ENCODE assay signal across 5 worm cellular contexts in genomic region chrX:6371192-6372116, ce11.
TF ChIP-seq lines count a peak whose summit lies in the region.

No protein-coding gene starts in this region.

TF ChIP-seq in whole organism, L1 larva, 84 proteins besides CTCF, POLR2A, EP300 and RAD21 (continues in another document):
- TF ChIP-seq unc-86 (tag; optimal IDR thresholded peaks at IDR 0.05; lab: Kevin White, UChicago) = peak; percentile 20
- peak; percentile 74 for TF ChIP-seq xbp-1 (tag; optimal IDR thresholded peaks at IDR 0.05; lab: Kevin White, UChicago)
- peak; percentile 41 for TF ChIP-seq unc-130 (tag; optimal IDR thresholded peaks at IDR 0.05; lab: Kevin White, UChicago)
- peak in 1 of 3 experiments; percentile 1 for TF ChIP-seq dpl-1 (GFP tag; optimal IDR thresholded peaks at IDR 0.05; lab: Kevin White, UChicago)
- no peak for TF ChIP-seq aly-2 (tag; optimal IDR thresholded peaks at IDR 0.05; lab: Kevin White, UChicago)
- TF ChIP-seq sup-37 (GFP tag; optimal IDR thresholded peaks at IDR 0.05; lab: Kevin White, UChicago) = no peak
- TF ChIP-seq snu-23 (GFP tag; optimal IDR thresholded peaks at IDR 0.05; lab: Kevin White, UChicago) = peak; percentile 75
- peak; percentile 73 for TF ChIP-seq nhr-71 (tag; optimal IDR thresholded peaks at IDR 0.05; lab: Kevin White, UChicago)
- TF ChIP-seq nhr-47 (tag; optimal IDR thresholded peaks at IDR 0.05; lab: Kevin White, UChicago) = peak; percentile 77
- peak; percentile 28 for TF ChIP-seq fkh-10 (GFP tag; optimal IDR thresholded peaks at IDR 0.05; lab: Kevin White, UChicago)
- TF ChIP-seq lin-14 (GFP tag; optimal IDR thresholded peaks at IDR 0.05; lab: Kevin White, UChicago) = peak; percentile 63
- peak; percentile 41 for TF ChIP-seq nhr-77 (tag; optimal IDR thresholded peaks at IDR 0.05; lab: Kevin White, UChicago)
- TF ChIP-seq nhr-90 (tag; optimal IDR thresholded peaks at IDR 0.05; lab: Kevin White, UChicago; ENCODE audit: poor library complexity) = peak; percentile 59
- TF ChIP-seq lin-35 (GFP tag; optimal IDR thresholded peaks at IDR 0.05; lab: Kevin White, UChicago) = peak in 1 of 2 experiments; percentile 67
- TF ChIP-seq skn-1 (tag; optimal IDR thresholded peaks at IDR 0.05; lab: Kevin White, UChicago) = peak; percentile 35
- TF ChIP-seq egl-27 (tag; optimal IDR thresholded peaks at IDR 0.05; lab: Kevin White, UChicago) = no peak
- TF ChIP-seq alr-1 (tag; optimal IDR thresholded peaks at IDR 0.05; lab: Kevin White, UChicago; ENCODE audit: borderline replicate concordance) = no peak
- no peak for TF ChIP-seq ets-5 (GFP tag; IDR thresholded peaks at IDR 0.05; lab: Robert Waterston, UW)

TF ChIP-seq in whole organism, L3 larva, 47 proteins besides CTCF, POLR2A, EP300 and RAD21 (continues in another document):
- TF ChIP-seq jun-1 (tag; optimal IDR thresholded peaks at IDR 0.05; lab: Kevin White, UChicago) (peak; percentile 57), lin-15B (tag; optimal IDR thresholded peaks at IDR 0.05; lab: Kevin White, UChicago) (no peak), snpc-4 (tag; optimal IDR thresholded peaks at IDR 0.05; lab: Kevin White, UChicago) (no peak), egl-27 (tag; optimal IDR thresholded peaks at IDR 0.05; lab: Kevin White, UChicago) (no peak), R02D3.7 (tag; optimal IDR thresholded peaks at IDR 0.05; lab: Kevin White, UChicago) (no peak), tbx-2 (tag; optimal IDR thresholded peaks at IDR 0.05; lab: Kevin White, UChicago) (peak; percentile 54), egl-5 (tag; optimal IDR thresholded peaks at IDR 0.05; lab: Kevin White, UChicago) (peak; percentile 54), nhr-11 (tag; optimal IDR thresholded peaks at IDR 0.05; lab: Kevin White, UChicago) (no peak), nhr-28 (tag; optimal IDR thresholded peaks at IDR 0.05; lab: Kevin White, UChicago) (peak; percentile 10), hmg-11 (tag; optimal IDR thresholded peaks at IDR 0.05; lab: Kevin White, UChicago) (peak; percentile 93), unc-62 (GFP tag; optimal IDR thresholded peaks at IDR 0.05; lab: Kevin White, UChicago) (no peak), lin-39 (tag; optimal IDR thresholded peaks at IDR 0.05; lab: Kevin White, UChicago) (peak; percentile 68), fkh-10 (GFP tag; optimal IDR thresholded peaks at IDR 0.05; lab: Kevin White, UChicago) (no peak), ceh-9 (tag; optimal IDR thresholded peaks at IDR 0.05; lab: Kevin White, UChicago) (no peak), nfya-1 (tag; optimal IDR thresholded peaks at IDR 0.05; lab: Kevin White, UChicago; ENCODE audit: insufficient read depth) (peak; percentile 57), ztf-4 (tag; optimal IDR thresholded peaks at IDR 0.05; lab: Kevin White, UChicago) (no peak), ama-1 (optimal IDR thresholded peaks at IDR 0.05; lab: Kevin White, UChicago) (no peak), eor-1 (tag; optimal IDR thresholded peaks at IDR 0.05; lab: Kevin White, UChicago) (no peak), unc-39 (tag; optimal IDR thresholded peaks at IDR 0.05; lab: Kevin White, UChicago) (no peak), elt-1 (tag; optimal IDR thresholded peaks at IDR 0.05; lab: Kevin White, UChicago) (no peak)

TF ChIP-seq in whole organism, early embryonic, 17 proteins besides CTCF, POLR2A, EP300 and RAD21:
- TF ChIP-seq sea-1 (GFP tag; conservative IDR thresholded peaks at IDR 0.05; lab: Robert Waterston, UW) (peak; percentile 79), tbx-37 (GFP tag; conservative IDR thresholded peaks at IDR 0.05; lab: Robert Waterston, UW) (peak; percentile 90), hnd-1 (tag; optimal IDR thresholded peaks at IDR 0.05; lab: Kevin White, UChicago) (peak; percentile 66), ceh-36 (tag; optimal IDR thresholded peaks at IDR 0.05; lab: Kevin White, UChicago) (peak; percentile 81), tbx-11 (GFP tag; IDR thresholded peaks at IDR 0.05; lab: Robert Waterston, UW) (peak; percentile 88), scrt-1 (GFP tag; IDR thresholded peaks at IDR 0.05; lab: Robert Waterston, UW) (peak; percentile 88), hmg-4 (GFP tag; optimal IDR thresholded peaks at IDR 0.05; lab: Kevin White, UChicago) (peak; percentile 85), hmbx-1 (tag; optimal IDR thresholded peaks at IDR 0.05; lab: Kevin White, UChicago) (peak; percentile 64), tra-4 (tag; optimal IDR thresholded peaks at IDR 0.05; lab: Kevin White, UChicago) (peak; percentile 28), flt-1 (GFP tag; IDR thresholded peaks at IDR 0.05; lab: Robert Waterston, UW) (peak; percentile 82), ama-1 (optimal IDR thresholded peaks at IDR 0.05; lab: Kevin White, UChicago) (no peak), B0310.2 (tag; optimal IDR thresholded peaks at IDR 0.05; lab: Kevin White, UChicago) (peak; percentile 58), pes-1 (GFP tag; IDR thresholded peaks at IDR 0.05; lab: Robert Waterston, UW) (peak; percentile 92), aly-1 (tag; optimal IDR thresholded peaks at IDR 0.05; lab: Kevin White, UChicago) (peak; percentile 33), ceh-13 (GFP tag; optimal IDR thresholded peaks at IDR 0.05; lab: Kevin White, UChicago) (peak; percentile 73), F13C5.2 (tag; optimal IDR thresholded peaks at IDR 0.05; lab: Kevin White, UChicago) (peak; percentile 62), ets-7 (tag; optimal IDR thresholded peaks at IDR 0.05; lab: Kevin White, UChicago) (no peak)

TF ChIP-seq in whole organism, midembryonic, 9 proteins besides CTCF, POLR2A, EP300 and RAD21:
- peak; percentile 78 for TF ChIP-seq ref-1 (GFP tag; conservative IDR thresholded peaks at IDR 0.05; lab: Robert Waterston, UW)
- peak; percentile 57 for TF ChIP-seq cog-1 (tag; optimal IDR thresholded peaks at IDR 0.05; lab: Kevin White, UChicago)
- TF ChIP-seq ztf-23 (GFP tag; IDR thresholded peaks at IDR 0.05; lab: Robert Waterston, UW) = peak; percentile 87
- peak; percentile 38 for TF ChIP-seq med-1 (GFP tag; optimal IDR thresholded peaks at IDR 0.05; lab: Kevin White, UChicago; ENCODE audit: insufficient read depth)
- peak; percentile 94 for TF ChIP-seq flt-1 (GFP tag; IDR thresholded peaks at IDR 0.05; lab: Robert Waterston, UW)
- peak; percentile 86 for TF ChIP-seq klf-2 (GFP tag; conservative IDR thresholded peaks at IDR 0.05; lab: Robert Waterston, UW)
- TF ChIP-seq tab-1 (GFP tag; IDR thresholded peaks at IDR 0.05; lab: Robert Waterston, UW) = peak; percentile 87
- TF ChIP-seq T22C8.4 (GFP tag; IDR thresholded peaks at IDR 0.05; lab: Robert Waterston, UW) = peak; percentile 75
- TF ChIP-seq ztf-29 (GFP tag; IDR thresholded peaks at IDR 0.05; lab: Robert Waterston, UW) = peak; percentile 85

TF ChIP-seq in whole organism, young adult, 124 proteins besides CTCF, POLR2A, EP300 and RAD21 (continues in another document):
- TF ChIP-seq T07F8.4 (tag; optimal IDR thresholded peaks at IDR 0.05; lab: Kevin White, UChicago) = peak; percentile 61
- TF ChIP-seq xnd-1 (tag; optimal IDR thresholded peaks at IDR 0.05; lab: Kevin White, UChicago) = no peak
- TF ChIP-seq ztf-6 (GFP tag; IDR thresholded peaks at IDR 0.05; lab: Robert Waterston, UW) = no peak
- TF ChIP-seq ceh-79 (tag; optimal IDR thresholded peaks at IDR 0.05; lab: Kevin White, UChicago) = peak; percentile 63
- peak; percentile 93 for TF ChIP-seq him-1 (tag; optimal IDR thresholded peaks at IDR 0.05; lab: Kevin White, UChicago)
- no peak for TF ChIP-seq B0336.3 (GFP tag; IDR thresholded peaks at IDR 0.05; lab: Robert Waterston, UW)
- TF ChIP-seq Y79H2A.3 (GFP tag; conservative IDR thresholded peaks at IDR 0.05; lab: Robert Waterston, UW) = no peak
- no peak for TF ChIP-seq ets-4 (GFP tag; optimal IDR thresholded peaks at IDR 0.05; lab: Kevin White, UChicago)
- peak; percentile 62 for TF ChIP-seq ztf-18 (tag; optimal IDR thresholded peaks at IDR 0.05; lab: Kevin White, UChicago)
- no peak for TF ChIP-seq cebp-1 (GFP tag; IDR thresholded peaks at IDR 0.05; lab: Robert Waterston, UW)
- no peak for TF ChIP-seq cebp-1 (tag; optimal IDR thresholded peaks at IDR 0.05; lab: Kevin White, UChicago)
- TF ChIP-seq tlf-1 (GFP tag; optimal IDR thresholded peaks at IDR 0.05; lab: Kevin White, UChicago) = no peak
- peak; percentile 78; the same call in 1 of the 2 replicates for TF ChIP-seq egl-44 (GFP tag; IDR thresholded peaks at IDR 0.05; lab: Robert Waterston, UW)
- TF ChIP-seq Y53F4B.3 (GFP tag; IDR thresholded peaks at IDR 0.05; lab: Robert Waterston, UW) = no peak
- no peak for TF ChIP-seq ceh-91 (GFP tag; IDR thresholded peaks at IDR 0.05; lab: Robert Waterston, UW)
- TF ChIP-seq ccch-3 (GFP tag; optimal IDR thresholded peaks at IDR 0.05; lab: Kevin White, UChicago) = no peak
- TF ChIP-seq ama-1 (optimal IDR thresholded peaks at IDR 0.05; lab: Kevin White, UChicago) = no peak
- peak in 1 of 2 experiments; percentile 78 for TF ChIP-seq ama-1 (GFP tag; optimal IDR thresholded peaks at IDR 0.05; lab: Kevin White, UChicago)
- TF ChIP-seq somi-1 (GFP tag; optimal IDR thresholded peaks at IDR 0.05; lab: Kevin White, UChicago) = peak; percentile 58
- no peak for TF ChIP-seq egl-18 (GFP tag; IDR thresholded peaks at IDR 0.05; lab: Robert Waterston, UW)
- peak; percentile 13 for TF ChIP-seq nhr-80 (tag; optimal IDR thresholded peaks at IDR 0.05; lab: Kevin White, UChicago)
- peak; percentile 88 for TF ChIP-seq nfyb-1 (GFP tag; IDR thresholded peaks at IDR 0.05; lab: Robert Waterston, UW)
- 0 out of 2 replicates have a peak, but pooled peaks have one; percentile 84 for TF ChIP-seq ceh-58 (GFP tag; IDR thresholded peaks at IDR 0.05; lab: Robert Waterston, UW)
- TF ChIP-seq akir-1 (GFP tag; optimal IDR thresholded peaks at IDR 0.05; lab: Kevin White, UChicago) = peak; percentile 9
- no peak for TF ChIP-seq cebp-2 (GFP tag; IDR thresholded peaks at IDR 0.05; lab: Robert Waterston, UW)
- no peak for TF ChIP-seq mel-28 (tag; optimal IDR thresholded peaks at IDR 0.05; lab: Kevin White, UChicago; ENCODE audit: borderline replicate concordance)
- peak; percentile 56 for TF ChIP-seq repo-1 (tag; optimal IDR thresholded peaks at IDR 0.05; lab: Kevin White, UChicago)
- peak; percentile 6 for TF ChIP-seq athp-1 (tag; optimal IDR thresholded peaks at IDR 0.05; lab: Kevin White, UChicago)
- 0 out of 2 replicates have a peak, but pooled peaks have one; percentile 55 for TF ChIP-seq ztf-25 (GFP tag; IDR thresholded peaks at IDR 0.05; lab: Robert Waterston, UW)
- TF ChIP-seq mcd-1 (GFP tag; IDR thresholded peaks at IDR 0.05; lab: Robert Waterston, UW) = no peak
- TF ChIP-seq attf-5 (GFP tag; optimal IDR thresholded peaks at IDR 0.05; lab: Kevin White, UChicago) = peak; percentile 42
- TF ChIP-seq snpc-3.4 (tag; optimal IDR thresholded peaks at IDR 0.05; lab: Kevin White, UChicago) = peak; percentile 39
- TF ChIP-seq F49E8.2 (tag; optimal IDR thresholded peaks at IDR 0.05; lab: Kevin White, UChicago; ENCODE audit: insufficient read depth) = no peak
- TF ChIP-seq Y56A3A.18 (GFP tag; IDR thresholded peaks at IDR 0.05; lab: Robert Waterston, UW) = no peak; the same call in 1 of the 2 replicates
- peak; percentile 56 for TF ChIP-seq mxl-1 (tag; optimal IDR thresholded peaks at IDR 0.05; lab: Kevin White, UChicago)
- peak; percentile 41 for TF ChIP-seq sptf-2 (GFP tag; optimal IDR thresholded peaks at IDR 0.05; lab: Kevin White, UChicago)

Comparison
In these comparisons a context has a peak if more than half of its experiments do, and no peak if none do; other contexts are left out.
1. Of the 8 proteins assayed by ChIP-seq in both whole organism, young adult and whole organism, L1 larva: peak only in whole organism, young adult: snpc-4; only in whole organism, L1 larva: unc-130; in both: nhr-90; in neither: 1; mixed calls (peak in some experiments, not most) for 4.